Worm (Caenorhabditis elegans) whole organism, L4 larva: Measurements from ENCODE around the gene nhr-88.

Experiments
- ama-1 ChIP-seq: fragments of 150-350 bp; optimal IDR thresholded peaks from 2 replicates; lab custom pipeline; 2014; ENCODE audit warnings: inconsistent platforms, mixed read lengths
- ceh-20 ChIP-seq: fragments of 200-800 bp; sonication (Bioruptor generic); IDR thresholded peaks from 2 replicates; pipeline ENCODE4 v1.3.6; 2022; ENCODE audit warnings: missing genetic modification reagents, missing genetic modification characterization, missing compliant biosample characterization
- pha-4 ChIP-seq, 2 experiments: fragments of 150-350 bp in 1 of 2; fragments of 200-800 bp in 1 of 2; sonication (Bioruptor generic) in 1 of 2; IDR thresholded peaks in 1 of 2; optimal IDR thresholded peaks in 1 of 2; 2 replicates each; pipeline versions ENCODE4 v1.3.6 to Lab custom; 2014 to 2022; ENCODE audit warnings: missing genetic modification characterization in 2 of 2, missing genetic modification reagents in 2 of 2, missing biosample characterization in 1 of 2, missing compliant biosample characterization in 1 of 2

DNA sequence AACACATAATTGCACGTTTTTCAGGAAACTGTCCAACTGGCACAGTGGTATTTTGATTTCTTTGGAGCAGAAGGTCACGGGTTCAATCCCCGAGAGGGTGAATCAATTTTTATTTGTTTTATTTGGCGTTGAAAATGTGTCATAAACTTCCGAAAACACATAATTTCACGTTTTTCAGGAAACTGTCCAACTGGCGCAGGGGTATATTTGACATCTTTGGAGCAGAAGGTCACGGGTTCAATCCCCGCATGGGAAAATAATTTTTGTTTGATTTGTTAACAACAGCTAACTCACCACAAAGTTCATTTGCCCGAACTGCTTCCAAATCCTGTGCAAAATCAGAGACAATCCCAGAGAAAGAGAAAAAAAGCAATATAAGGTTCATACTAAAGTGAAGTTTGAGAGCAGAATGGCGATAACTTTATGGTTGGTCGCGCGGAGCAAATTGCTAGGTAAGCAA lies 20.8 kb upstream of the nhr-88 start, which contains the start of gene irld-48:
- no peak for TF ChIP-seq ama-1 (lab: Kevin White, UChicago)
- no peak for TF ChIP-seq pha-4 (GFP tag; IDR thresholded peaks at IDR 0.05; lab: Robert Waterston, UW)
- no peak for TF ChIP-seq pha-4 (tag; optimal IDR thresholded peaks at IDR 0.05; lab: Kevin White, UChicago)
- TF ChIP-seq ceh-20 (GFP tag; lab: Robert Waterston, UW): no peak
